Worm (Caenorhabditis elegans) whole organism, L4 larva: Measurements from ENCODE around the gene oig-1.

Experiments
- D1046.2 ChIP-seq: fragments of 200-800 bp; sonication (Bioruptor generic); IDR thresholded peaks from 2 replicates; pipeline ENCODE4 v1.3.6; 2022; ENCODE audit warnings: missing genetic modification characterization, missing compliant biosample characterization
- F49E8.2 ChIP-seq: sonication (generic microtip); optimal IDR thresholded peaks from 2 replicates; lab custom pipeline; 2016; ENCODE audit warnings: missing compliant biosample characterization, mild to moderate bottlenecking, missing genetic modification characterization, borderline replicate concordance
- T20F7.1 ChIP-seq: fragments of 200-800 bp; sonication (Bioruptor generic); optimal IDR thresholded peaks from 2 replicates; lab custom pipeline; 2018; ENCODE audit warnings: mild to moderate bottlenecking, missing genetic modification characterization, missing compliant biosample characterization
- Y48G9A.11 ChIP-seq: fragments of 200-800 bp; sonication (Bioruptor generic); IDR thresholded peaks from 2 replicates; pipeline ENCODE4 v1.3.6; 2022; ENCODE audit warnings: missing genetic modification reagents, missing genetic modification characterization, missing compliant biosample characterization
- aha-1 ChIP-seq: fragments of 150-350 bp; peaks from one replicate; lab custom pipeline; 2014; ENCODE audit warnings: missing biosample characterization, missing genetic modification characterization
- ceh-44 ChIP-seq: fragments of 200-800 bp; sonication (Bioruptor generic); IDR thresholded peaks from 2 replicates; pipeline ENCODE4 v1.3.6; 2022; ENCODE audit warnings: missing genetic modification reagents, missing genetic modification characterization, missing compliant biosample characterization
- cey-2 ChIP-seq: sonication (generic microtip); optimal IDR thresholded peaks from 3 replicates; lab custom pipeline; 2017; ENCODE audit warnings: missing genetic modification characterization, mild to moderate bottlenecking, missing compliant biosample characterization, antibody characterized with exemption, borderline replicate concordance; ENCODE audit not compliant: insufficient read depth
- ctbp-1 ChIP-seq: fragments of 200-800 bp; sonication (Bioruptor generic); IDR thresholded peaks from 2 replicates; pipeline ENCODE4 v1.3.6; 2022; ENCODE audit warnings: missing genetic modification reagents, missing genetic modification characterization, missing compliant biosample characterization
- daf-12 ChIP-seq: fragments of 150-350 bp; optimal IDR thresholded peaks from 2 replicates; lab custom pipeline; 2014; ENCODE audit warnings: missing biosample characterization, missing genetic modification reagents, missing genetic modification characterization
- daf-16 ChIP-seq, 3 experiments: sonication (generic microtip); optimal IDR thresholded peaks; 2 replicates each; lab custom pipeline; 2016 to 2017; ENCODE audit warnings: missing genetic modification characterization in 3 of 3, missing genetic modification reagents in 3 of 3, mild to moderate bottlenecking in 2 of 3, missing compliant biosample characterization in 2 of 3, missing biosample characterization in 1 of 3, moderate library complexity in 1 of 3
- daf-19 ChIP-seq: fragments of 200-800 bp; sonication (Bioruptor generic); conservative IDR thresholded peaks from 2 replicates; pipeline ENCODE4 v1.3.6; 2022; ENCODE audit warnings: missing genetic modification characterization, missing compliant biosample characterization
- dmd-6 ChIP-seq: fragments of 200-800 bp; sonication (Bioruptor generic); IDR thresholded peaks from 2 replicates; pipeline ENCODE4 v1.3.6; 2022; ENCODE audit warnings: missing genetic modification reagents, missing genetic modification characterization, missing compliant biosample characterization
- dmd-9 ChIP-seq: fragments of 200-800 bp; sonication (Bioruptor generic); IDR thresholded peaks from 2 replicates; pipeline ENCODE4 v1.3.6; 2022; ENCODE audit warnings: missing genetic modification reagents, missing genetic modification characterization, missing compliant biosample characterization
- fos-1 ChIP-seq: fragments of 150-350 bp; optimal IDR thresholded peaks from 2 replicates; lab custom pipeline; 2014; ENCODE audit warnings: missing biosample characterization, missing genetic modification characterization
- gei-8 ChIP-seq: fragments of 200-800 bp; sonication (Bioruptor generic); optimal IDR thresholded peaks from 2 replicates; lab custom pipeline; 2018; ENCODE audit warnings: mild to moderate bottlenecking, missing genetic modification characterization, missing compliant biosample characterization
- hif-1 ChIP-seq, 2 experiments: sonication (generic microtip); optimal IDR thresholded peaks; 2 replicates each; lab custom pipeline; 2016 to 2017; ENCODE audit warnings: missing compliant biosample characterization in 2 of 2, missing genetic modification characterization in 2 of 2, missing genetic modification reagents in 2 of 2, missing genotype in 2 of 2, mild to moderate bottlenecking in 1 of 2
- hlh-30 ChIP-seq: sonication (generic microtip); optimal IDR thresholded peaks from 2 replicates; lab custom pipeline; 2017; ENCODE audit warnings: antibody characterized with exemption, mild to moderate bottlenecking, missing genetic modification characterization, missing compliant biosample characterization; ENCODE audit not compliant: insufficient read depth
- lin-1 ChIP-seq: fragments of 200-800 bp; sonication (Bioruptor generic); IDR thresholded peaks from 2 replicates; pipeline ENCODE4 v1.3.6; 2022; ENCODE audit warnings: missing genetic modification reagents, missing genetic modification characterization, missing compliant biosample characterization
- lin-13 ChIP-seq: fragments of 150-350 bp; optimal IDR thresholded peaks from 2 replicates; lab custom pipeline; 2014; ENCODE audit warnings: missing biosample characterization, missing genetic modification reagents, missing genetic modification characterization
- lin-29 ChIP-seq: fragments of 200-800 bp; sonication (Bioruptor generic); IDR thresholded peaks from 2 replicates; pipeline ENCODE4 v1.3.6; 2022; ENCODE audit warnings: missing genetic modification reagents, missing genetic modification characterization, missing compliant biosample characterization
- lin-38 ChIP-seq: fragments of 200-800 bp; sonication (Bioruptor generic); IDR thresholded peaks from 2 replicates; pipeline ENCODE4 v1.3.6; 2022; ENCODE audit warnings: missing genetic modification reagents, missing genetic modification characterization, missing compliant biosample characterization
- lir-3 ChIP-seq: sonication (generic microtip); optimal IDR thresholded peaks from 2 replicates; lab custom pipeline; 2016; ENCODE audit warnings: mild to moderate bottlenecking, missing genetic modification characterization, missing compliant biosample characterization
- lsy-2 ChIP-seq, 2 experiments: fragments of 150-350 bp in 1 of 2; sonication (generic microtip) in 1 of 2; optimal IDR thresholded peaks; 2 replicates each; lab custom pipeline; 2014 to 2017; ENCODE audit warnings: missing biosample characterization in 2 of 2, missing genetic modification characterization in 2 of 2
- madf-5 ChIP-seq, 2 experiments: fragments of 200-800 bp; sonication (Bioruptor generic); IDR thresholded peaks; 2 replicates each; pipeline ENCODE4 v1.3.6; 2022; ENCODE audit warnings: missing compliant biosample characterization in 2 of 2, missing genetic modification characterization in 2 of 2
- madf-9 ChIP-seq: fragments of 200-800 bp; sonication (Bioruptor generic); conservative IDR thresholded peaks from 2 replicates; pipeline ENCODE4 v1.3.6; 2022; ENCODE audit warnings: missing genetic modification reagents, missing genetic modification characterization, missing compliant biosample characterization
- mdl-1 ChIP-seq, 2 experiments: fragments of 150-350 bp in 1 of 2; sonication (generic microtip) in 1 of 2; optimal IDR thresholded peaks; 2 replicates each; lab custom pipeline; 2014 to 2017; ENCODE audit warnings: missing biosample characterization in 2 of 2, missing genetic modification characterization in 2 of 2
- mdt-29 ChIP-seq: fragments of 200-800 bp; sonication (Bioruptor generic); IDR thresholded peaks from 2 replicates; pipeline ENCODE4 v1.3.6; 2022; ENCODE audit warnings: missing genetic modification reagents, missing genetic modification characterization, missing compliant biosample characterization
- mep-1 ChIP-seq: fragments of 150-350 bp; sonication (generic microtip); optimal IDR thresholded peaks from 3 replicates; lab custom pipeline; 2014; ENCODE audit warnings: missing biosample characterization, missing genetic modification characterization
- mes-2 ChIP-seq: sonication (generic microtip); optimal IDR thresholded peaks from 2 replicates; lab custom pipeline; 2016; ENCODE audit warnings: missing genotype, mild to moderate bottlenecking, missing genetic modification characterization, missing compliant biosample characterization; ENCODE audit not compliant: poor library complexity, severe bottlenecking
- nhr-102 ChIP-seq: sonication (generic microtip); optimal IDR thresholded peaks from 2 replicates; lab custom pipeline; 2016; ENCODE audit warnings: mild to moderate bottlenecking, missing genetic modification characterization, moderate library complexity, missing compliant biosample characterization
- nhr-11 ChIP-seq: fragments of 150-350 bp; optimal IDR thresholded peaks from 2 replicates; lab custom pipeline; 2014; ENCODE audit warnings: missing biosample characterization, missing genetic modification characterization
- nhr-28 ChIP-seq: fragments of 150-350 bp; optimal IDR thresholded peaks from 2 replicates; lab custom pipeline; 2014; ENCODE audit warnings: missing biosample characterization, missing genetic modification characterization
- nhr-42 ChIP-seq: fragments of 200-800 bp; sonication (Bioruptor generic); IDR thresholded peaks from 2 replicates; pipeline ENCODE4 v1.3.6; 2022; ENCODE audit warnings: missing genetic modification characterization, missing compliant biosample characterization
- nhr-48 ChIP-seq: sonication (generic microtip); optimal IDR thresholded peaks from 2 replicates; lab custom pipeline; 2016; ENCODE audit warnings: mild to moderate bottlenecking, missing genetic modification characterization, missing compliant biosample characterization
- nhr-77 ChIP-seq: fragments of 150-350 bp; optimal IDR thresholded peaks from 2 replicates; lab custom pipeline; 2014; ENCODE audit warnings: missing biosample characterization, missing genetic modification characterization
- pqm-1 ChIP-seq: sonication (generic microtip); optimal IDR thresholded peaks from 2 replicates; lab custom pipeline; 2017; ENCODE audit warnings: missing biosample characterization, missing genetic modification characterization
- saeg-2 ChIP-seq: fragments of 200-800 bp; sonication (Bioruptor generic); IDR thresholded peaks from 2 replicates; pipeline ENCODE4 v1.3.6; 2022; ENCODE audit warnings: missing genetic modification reagents, missing genetic modification characterization, missing compliant biosample characterization
- sdz-12 ChIP-seq: fragments of 200-800 bp; sonication (Bioruptor generic); optimal IDR thresholded peaks from 2 replicates; lab custom pipeline; 2018; ENCODE audit warnings: mild to moderate bottlenecking, missing genetic modification characterization, missing compliant biosample characterization
- skn-1 ChIP-seq: fragments of 150-350 bp; optimal IDR thresholded peaks from 2 replicates; lab custom pipeline; 2014; ENCODE audit warnings: missing biosample characterization, missing genetic modification characterization
- spr-1 ChIP-seq: sonication (generic microtip); optimal IDR thresholded peaks from 2 replicates; lab custom pipeline; 2016; ENCODE audit warnings: mild to moderate bottlenecking, missing genetic modification characterization, missing compliant biosample characterization
- unc-130 ChIP-seq: sonication (generic microtip); optimal IDR thresholded peaks from 2 replicates; lab custom pipeline; 2016; ENCODE audit warnings: missing genetic modification reagents, missing genetic modification characterization, missing compliant biosample characterization
- unc-39 ChIP-seq: sonication (generic microtip); optimal IDR thresholded peaks from 2 replicates; lab custom pipeline; 2017; ENCODE audit warnings: missing biosample characterization, missing genetic modification characterization
- vab-7 ChIP-seq: fragments of 200-800 bp; sonication (Bioruptor generic); IDR thresholded peaks from 2 replicates; pipeline ENCODE4 v1.3.6; 2022; ENCODE audit warnings: missing genetic modification reagents, missing genetic modification characterization, missing compliant biosample characterization
- zfp-3 ChIP-seq: fragments of 200-800 bp; sonication (Bioruptor generic); conservative IDR thresholded peaks from 2 replicates; pipeline ENCODE4 v1.3.6; 2022; ENCODE audit warnings: missing genetic modification reagents, missing genetic modification characterization, missing compliant biosample characterization

Gene oig-1

DNA sequence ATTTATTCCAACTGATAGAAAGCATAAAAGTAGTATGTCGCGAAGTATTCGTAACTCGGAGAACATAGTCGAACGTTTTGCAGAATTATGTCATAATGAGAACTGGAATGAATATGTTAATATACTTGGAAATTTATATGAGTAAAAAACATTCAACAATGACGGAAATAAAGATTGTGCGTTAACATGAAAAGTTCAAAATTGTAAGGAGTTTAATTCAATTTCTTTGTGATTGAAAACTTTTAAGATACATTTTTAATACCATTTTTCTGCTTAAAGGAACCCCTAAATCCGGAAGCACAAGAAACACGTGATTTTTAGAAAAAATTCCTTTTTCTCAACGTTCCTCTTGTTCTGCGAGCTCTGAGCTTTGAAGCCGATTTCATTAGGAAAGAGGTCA is at the start of gene oig-1:
Gene oig-1 (minus strand): TSS at position 101 of the 400 bp plus-strand sequence.
- no peak for TF ChIP-seq gei-8 (GFP tag; lab: Kevin White, UChicago)
- TF ChIP-seq skn-1 (tag; lab: Kevin White, UChicago) = no peak
- no peak for TF ChIP-seq mep-1 (tag; lab: Kevin White, UChicago)
- TF ChIP-seq aha-1 (tag; lab: Kevin White, UChicago) = no peak
- TF ChIP-seq mes-2 (tag; lab: Kevin White, UChicago) = no peak
- TF ChIP-seq lin-38 = no peak

ce11 chrIII:6558487-6558886 is 33.0 kb upstream of the oig-1 start, which contains the start of gene C09E7.8:
TSS of gene C09E7.8 (minus strand) at chrIII:6558587.
- TF ChIP-seq pqm-1 (tag; lab: Kevin White, UChicago) = no peak
- no peak for TF ChIP-seq hlh-30 (tag; lab: Kevin White, UChicago)
- no peak for TF ChIP-seq lin-1 (GFP tag; lab: Robert Waterston, UW)
- TF ChIP-seq spr-1 (tag; lab: Kevin White, UChicago) = no peak
- no peak for TF ChIP-seq daf-19 (GFP tag; lab: Robert Waterston, UW)
- no peak for TF ChIP-seq unc-39 (tag; lab: Kevin White, UChicago)
- no peak for TF ChIP-seq saeg-2 (GFP tag; lab: Robert Waterston, UW)
- no peak for TF ChIP-seq F49E8.2 (tag; lab: Kevin White, UChicago)
- no peak for TF ChIP-seq lir-3 (tag; lab: Kevin White, UChicago)
- TF ChIP-seq cey-2 = no peak
- no peak for TF ChIP-seq madf-5 (GFP tag; IDR thresholded peaks at IDR 0.05; lab: Robert Waterston, UW)
- TF ChIP-seq sdz-12 (GFP tag; lab: Kevin White, UChicago) = no peak
- no peak for TF ChIP-seq fos-1
- TF ChIP-seq daf-12 (tag; lab: Kevin White, UChicago) = no peak
- no peak for TF ChIP-seq mdt-29
- no peak for TF ChIP-seq nhr-11
- TF ChIP-seq lin-29 (GFP tag; lab: Robert Waterston, UW) = no peak

DNA sequence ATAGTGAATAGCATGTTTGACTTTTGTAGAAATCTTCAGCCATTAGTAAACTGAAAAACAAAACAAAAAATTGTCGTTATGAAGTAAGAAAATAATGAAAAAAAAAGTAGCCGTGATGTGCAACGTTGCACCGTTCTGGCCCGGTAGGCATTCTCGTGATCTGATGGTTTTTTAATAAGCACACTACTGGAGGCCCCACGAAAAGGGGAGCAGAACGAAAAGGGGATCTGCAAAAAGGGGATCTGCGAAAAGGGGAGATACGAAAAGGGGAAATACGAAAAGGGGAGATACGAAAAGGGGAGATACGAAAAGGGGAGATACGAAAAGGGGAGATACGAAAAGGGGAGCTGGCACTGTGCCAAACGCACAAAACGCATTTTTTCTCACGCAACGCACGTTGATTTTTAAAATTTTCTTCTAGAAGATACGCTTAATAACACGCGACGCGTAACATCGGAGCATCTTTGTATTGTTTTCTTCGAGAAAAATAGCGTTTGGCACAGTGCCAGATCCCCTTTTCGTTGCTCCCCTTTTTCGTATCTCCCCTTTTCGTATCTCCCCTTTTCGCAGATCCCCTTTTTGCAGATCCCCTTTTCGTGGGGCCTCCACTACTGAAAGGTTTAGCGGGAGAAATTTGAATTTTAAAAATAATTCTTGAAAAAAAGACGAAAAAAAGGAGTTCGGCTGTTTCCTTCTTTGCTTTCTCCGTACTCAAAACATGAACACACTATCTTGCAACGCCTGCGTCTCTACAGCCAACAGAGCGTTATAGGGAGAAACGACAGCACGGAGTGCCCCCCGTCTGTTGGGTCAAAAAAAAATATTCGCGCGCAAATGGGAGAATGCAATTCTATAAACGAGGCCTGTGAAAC is 26.0 kb upstream of the oig-1 start, which contains the start of gene C09E7.7:
Gene C09E7.7 (minus strand): TSS at position 57 of the 872 bp plus-strand sequence.
- TF ChIP-seq nhr-42 (GFP tag; lab: Robert Waterston, UW) (peak; percentile 85), nhr-102 (tag; lab: Kevin White, UChicago) (peak; percentile 14), madf-9 (peak; percentile 56), dmd-6 (GFP tag; lab: Robert Waterston, UW) (peak; percentile 62), nhr-48 (tag; lab: Kevin White, UChicago) (peak; percentile 56), nhr-77 (peak; percentile 30), hlh-30 (tag; lab: Kevin White, UChicago) (peak; percentile 55), ceh-44 (GFP tag; lab: Robert Waterston, UW) (peak; percentile 77), unc-130 (peak; percentile 49), dmd-9 (GFP tag; lab: Robert Waterston, UW) (peak; percentile 49; the same call in 1 of the 2 replicates), vab-7 (peak; percentile 68), daf-16 (GFP tag; optimal IDR thresholded peaks at IDR 0.05; lab: Kevin White, UChicago) (peak in 1 of 2 experiments; percentile 25), daf-16 (tag; optimal IDR thresholded peaks at IDR 0.05; lab: Kevin White, UChicago) (peak; percentile 37), lsy-2 (tag; optimal IDR thresholded peaks at IDR 0.05; lab: Kevin White, UChicago) (peak; percentile 39 to 43), zfp-3 (GFP tag; lab: Robert Waterston, UW) (peak; percentile 42; the same call in 1 of the 2 replicates), Y48G9A.11 (0 out of 2 replicates have a peak, but pooled peaks have one; percentile 14), lin-13 (peak; percentile 6), saeg-2 (GFP tag; lab: Robert Waterston, UW) (0 out of 2 replicates have a peak, but pooled peaks have one; percentile 26), T20F7.1 (GFP tag; lab: Kevin White, UChicago) (peak; percentile 57), D1046.2 (GFP tag; lab: Robert Waterston, UW) (peak; percentile 54; the same call in 1 of the 2 replicates), mdl-1 (tag; optimal IDR thresholded peaks at IDR 0.05; lab: Kevin White, UChicago) (peak in 1 of 2 experiments; percentile 38), nhr-28 (peak; percentile 2), aha-1 (tag; lab: Kevin White, UChicago) (peak; percentile 95), ctbp-1 (GFP tag; lab: Robert Waterston, UW) (peak; percentile 71; the same call in 1 of the 2 replicates), hif-1 (tag; optimal IDR thresholded peaks at IDR 0.05; lab: Kevin White, UChicago) (peak in 1 of 2 experiments; percentile 51)
